Worm (Caenorhabditis elegans) whole organism, L1 larva: Measurements from ENCODE around the gene T08B1.1.

ENCODE experiments used
- F16B12.6 ChIP-seq: fragments of 150-350 bp; optimal IDR thresholded peaks from 2 replicates; lab custom pipeline; 2014; ENCODE audit warnings: missing biosample characterization, missing genetic modification characterization
- aly-2 ChIP-seq: fragments of 150-350 bp; optimal IDR thresholded peaks from 2 replicates; lab custom pipeline; 2014; ENCODE audit warnings: missing biosample characterization, missing genetic modification characterization
- ceh-63 ChIP-seq: fragments of 200-800 bp; sonication (Bioruptor generic); optimal IDR thresholded peaks from 2 replicates; lab custom pipeline; 2018; ENCODE audit warnings: mild to moderate bottlenecking, missing genetic modification characterization, missing compliant biosample characterization
- ceh-88 ChIP-seq: fragments of 200-800 bp; sonication (Bioruptor generic); IDR thresholded peaks from 2 replicates; pipeline ENCODE4 v1.3.6; 2022; ENCODE audit warnings: missing genetic modification characterization, missing compliant biosample characterization
- ces-1 ChIP-seq: fragments of 150-350 bp; optimal IDR thresholded peaks from 2 replicates; lab custom pipeline; 2014; ENCODE audit warnings: missing biosample characterization, missing genetic modification reagents, missing genetic modification characterization
- dsc-1 ChIP-seq: sonication (generic microtip); optimal IDR thresholded peaks from 2 replicates; lab custom pipeline; 2016; ENCODE audit warnings: mild to moderate bottlenecking, missing genetic modification characterization, missing compliant biosample characterization
- efl-1 ChIP-seq, 4 experiments: fragments of 150-350 bp; optimal IDR thresholded peaks in 3 of 4; peaks in 1 of 4; 1 replicate in 1 of 4; 2 replicates in 3 of 4; lab custom pipeline; 2014; ENCODE audit warnings: missing biosample characterization in 2 of 4, missing genetic modification characterization in 2 of 4, missing genetic modification reagents in 2 of 4
- egl-13 ChIP-seq: sonication (generic microtip); optimal IDR thresholded peaks from 2 replicates; lab custom pipeline; 2016; ENCODE audit warnings: missing genotype, missing genetic modification reagents, missing genetic modification characterization, missing compliant biosample characterization
- egl-27 ChIP-seq, 2 experiments: fragments of 150-350 bp in 1 of 2; sonication (generic microtip); optimal IDR thresholded peaks; 3 replicates each; lab custom pipeline; 2017 to 2018; ENCODE audit warnings: missing biosample characterization in 2 of 2, missing genetic modification characterization in 2 of 2, missing genetic modification reagents in 2 of 2
- elt-2 ChIP-seq: sonication (generic microtip); optimal IDR thresholded peaks from 2 replicates; lab custom pipeline; 2016; ENCODE audit warnings: missing genetic modification characterization, mild to moderate bottlenecking, inconsistent platforms, missing compliant biosample characterization, missing genetic modification reagents
- fkh-8 ChIP-seq: sonication (generic microtip); optimal IDR thresholded peaks from 2 replicates; lab custom pipeline; 2016; ENCODE audit warnings: mild to moderate bottlenecking, missing genetic modification characterization, missing compliant biosample characterization
- grh-1 ChIP-seq: fragments of 200-800 bp; sonication (Bioruptor generic); IDR thresholded peaks from 2 replicates; pipeline ENCODE4 v1.3.6; 2022; ENCODE audit warnings: missing genetic modification reagents, missing genetic modification characterization, missing compliant biosample characterization
- irx-1 ChIP-seq: sonication (generic microtip); optimal IDR thresholded peaks from 2 replicates; lab custom pipeline; 2016; ENCODE audit warnings: missing genetic modification characterization, missing compliant biosample characterization
- lin-13 ChIP-seq: fragments of 150-350 bp; optimal IDR thresholded peaks from 2 replicates; lab custom pipeline; 2014; ENCODE audit warnings: missing biosample characterization, missing genetic modification reagents, missing genetic modification characterization
- lin-15B ChIP-seq: fragments of 150-350 bp; sonication (generic microtip); optimal IDR thresholded peaks from 3 replicates; lab custom pipeline; 2014; ENCODE audit warnings: missing biosample characterization, missing genetic modification characterization
- lsy-2 ChIP-seq, 2 experiments: fragments of 150-350 bp; optimal IDR thresholded peaks; 2 replicates each; lab custom pipeline; 2014; ENCODE audit warnings: missing biosample characterization in 2 of 2, missing genetic modification characterization in 2 of 2
- mdl-1 ChIP-seq, 2 experiments: fragments of 150-350 bp; optimal IDR thresholded peaks; 2 replicates each; lab custom pipeline; 2014 to 2017; ENCODE audit warnings: missing biosample characterization in 2 of 2, missing genetic modification characterization in 2 of 2, inconsistent platforms in 1 of 2
- mef-2 ChIP-seq: fragments of 150-350 bp; optimal IDR thresholded peaks from 2 replicates; lab custom pipeline; 2014; ENCODE audit warnings: missing biosample characterization, missing genetic modification characterization
- mep-1 ChIP-seq: fragments of 150-350 bp; optimal IDR thresholded peaks from 2 replicates; lab custom pipeline; 2014; ENCODE audit warnings: missing biosample characterization, missing genetic modification characterization
- nhr-11 ChIP-seq: fragments of 150-350 bp; optimal IDR thresholded peaks from 2 replicates; lab custom pipeline; 2014; ENCODE audit warnings: missing biosample characterization, missing genetic modification characterization
- nhr-19 ChIP-seq: fragments of 200-800 bp; sonication (Bioruptor generic); conservative IDR thresholded peaks from 2 replicates; pipeline ENCODE4 v1.3.6; 2022; ENCODE audit warnings: missing genetic modification characterization, missing compliant biosample characterization
- nhr-20 ChIP-seq: sonication (generic microtip); optimal IDR thresholded peaks from 2 replicates; lab custom pipeline; 2016; ENCODE audit warnings: mild to moderate bottlenecking, missing genetic modification characterization, missing compliant biosample characterization
- nhr-237 ChIP-seq: fragments of 150-350 bp; optimal IDR thresholded peaks from 2 replicates; lab custom pipeline; 2014; ENCODE audit warnings: missing biosample characterization, missing genetic modification characterization
- nhr-47 ChIP-seq: sonication (generic microtip); optimal IDR thresholded peaks from 2 replicates; lab custom pipeline; 2016; ENCODE audit warnings: mild to moderate bottlenecking, missing genetic modification characterization, moderate library complexity, missing compliant biosample characterization
- nhr-71 ChIP-seq: sonication (generic microtip); optimal IDR thresholded peaks from 2 replicates; lab custom pipeline; 2016; ENCODE audit warnings: mild to moderate bottlenecking, missing genetic modification characterization, moderate library complexity, missing compliant biosample characterization
- nhr-77 ChIP-seq: fragments of 150-350 bp; optimal IDR thresholded peaks from 2 replicates; lab custom pipeline; 2014; ENCODE audit warnings: missing biosample characterization, missing genetic modification characterization
- nhr-84 ChIP-seq: sonication (generic microtip); optimal IDR thresholded peaks from 2 replicates; lab custom pipeline; 2017; ENCODE audit warnings: missing biosample characterization, missing genetic modification characterization
- rnt-1 ChIP-seq: sonication (generic microtip); optimal IDR thresholded peaks from 2 replicates; lab custom pipeline; 2016; ENCODE audit warnings: mild to moderate bottlenecking, missing genetic modification characterization, moderate library complexity, missing compliant biosample characterization
- sptf-1 ChIP-seq: fragments of 150-350 bp; optimal IDR thresholded peaks from 2 replicates; lab custom pipeline; 2014; ENCODE audit warnings: missing biosample characterization, missing genetic modification characterization
- tbx-2 ChIP-seq: sonication (generic microtip); optimal IDR thresholded peaks from 2 replicates; lab custom pipeline; 2016; ENCODE audit warnings: missing genetic modification characterization, missing compliant biosample characterization
- xbp-1 ChIP-seq: sonication (generic microtip); optimal IDR thresholded peaks from 2 replicates; lab custom pipeline; 2016; ENCODE audit warnings: missing genetic modification characterization, missing compliant biosample characterization
- zag-1 ChIP-seq: fragments of 150-350 bp; optimal IDR thresholded peaks from 2 replicates; lab custom pipeline; 2014; ENCODE audit warnings: missing biosample characterization, missing genetic modification characterization
- ztf-11 ChIP-seq, 2 experiments: sonication (generic microtip); optimal IDR thresholded peaks; 2 replicates each; lab custom pipeline; 2016 to 2017; ENCODE audit warnings: missing genetic modification characterization in 2 of 2, missing biosample characterization in 1 of 2, missing compliant biosample characterization in 1 of 2

Gene T08B1.1

ce11 chrV:2027787-2028186 is 40.9 kb upstream of the T08B1.1 start, which contains the start of gene srab-13:
Gene srab-13, minus strand, starts transcription at chrV:2027887.
- TF ChIP-seq ceh-88 (no peak), xbp-1 (no peak), nhr-11 (tag; lab: Kevin White, UChicago) (no peak), egl-13 (tag; lab: Kevin White, UChicago) (no peak), nhr-237 (tag; lab: Kevin White, UChicago) (no peak), dsc-1 (tag; lab: Kevin White, UChicago) (no peak)

- TF ChIP-seq nhr-77 (tag; lab: Kevin White, UChicago) = no peak
- TF ChIP-seq egl-13 (tag; lab: Kevin White, UChicago) = no peak
- TF ChIP-seq mdl-1 (tag; optimal IDR thresholded peaks at IDR 0.05; lab: Kevin White, UChicago) = no peak
- no peak for TF ChIP-seq irx-1 (tag; lab: Kevin White, UChicago)
- TF ChIP-seq F16B12.6 (tag; lab: Kevin White, UChicago) = no peak
- TF ChIP-seq rnt-1 (tag; lab: Kevin White, UChicago) = no peak
- TF ChIP-seq nhr-84 = no peak
- no peak for TF ChIP-seq lin-15B
- no peak for TF ChIP-seq egl-27 (tag; optimal IDR thresholded peaks at IDR 0.05; lab: Kevin White, UChicago)
- TF ChIP-seq sptf-1 (tag; lab: Kevin White, UChicago) = no peak
- no peak for TF ChIP-seq elt-2 (tag; lab: Kevin White, UChicago)
- no peak for TF ChIP-seq aly-2 (tag; lab: Kevin White, UChicago)
Measured at ce11 chrV:2022374-2022773, 35.5 kb upstream of the T08B1.1 start, which contains the start of gene F59A7.5. Gene F59A7.5, plus strand, starts transcription at chrV:2022674.

- TF ChIP-seq lsy-2 (tag; optimal IDR thresholded peaks at IDR 0.05; lab: Kevin White, UChicago) (no peak), nhr-47 (tag; lab: Kevin White, UChicago) (peak; percentile 50), fkh-8 (tag; lab: Kevin White, UChicago) (peak; percentile 59), nhr-71 (tag; lab: Kevin White, UChicago) (peak; percentile 59), grh-1 (GFP tag; lab: Robert Waterston, UW) (no peak)
Measured at ce11 chrV:2021283-2021682, 34.4 kb upstream of the T08B1.1 start.

- no peak for TF ChIP-seq nhr-84
- TF ChIP-seq nhr-19 (GFP tag; lab: Robert Waterston, UW) = no peak
- no peak for TF ChIP-seq nhr-77 (tag; lab: Kevin White, UChicago)
- TF ChIP-seq efl-1 (optimal IDR thresholded peaks at IDR 0.05; lab: Kevin White, UChicago) = no peak
- no peak for TF ChIP-seq efl-1 (GFP tag; optimal IDR thresholded peaks at IDR 0.05 in 1 of 2; lab: Kevin White, UChicago)
- TF ChIP-seq mep-1 (tag; lab: Kevin White, UChicago) = no peak
- no peak for TF ChIP-seq tbx-2 (tag; lab: Kevin White, UChicago)
- TF ChIP-seq, all 84 proteins: peak for 0
Measured at ce11 chrV:2018689-2019088, 31.8 kb upstream of the T08B1.1 start, which contains the start of gene F59A7.14. Gene F59A7.14, plus strand, starts transcription at chrV:2018989.

- no peak for TF ChIP-seq ztf-11 (tag; optimal IDR thresholded peaks at IDR 0.05; lab: Kevin White, UChicago)
- no peak for TF ChIP-seq zag-1
- TF ChIP-seq lin-13 = no peak
- TF ChIP-seq nhr-20 (tag; lab: Kevin White, UChicago) = no peak
- TF ChIP-seq ceh-63 (GFP tag; lab: Kevin White, UChicago) = no peak
- TF ChIP-seq sptf-1 (tag; lab: Kevin White, UChicago) = no peak
- TF ChIP-seq ces-1 (GFP tag; lab: Kevin White, UChicago) = no peak
- no peak for TF ChIP-seq nhr-47 (tag; lab: Kevin White, UChicago)
- no peak for TF ChIP-seq F16B12.6 (tag; lab: Kevin White, UChicago)
- no peak for TF ChIP-seq mef-2
Measured at ce11 chrV:2016428-2016827, 29.6 kb upstream of the T08B1.1 start, which contains the start of gene F59A7.2. Gene F59A7.2, minus strand, starts transcription at chrV:2016528.
